Fruit fly (Drosophila melanogaster) whole organism: ENCODE measurements around the gene CG33296.

Source experiments
- CG8478 ChIP-seq: fragments of >200 bp; optimal IDR thresholded peaks from 2 replicates; lab custom pipeline; 2018; ENCODE audit warnings: inconsistent platforms
- Dll ChIP-seq: fragments of >200 bp; optimal IDR thresholded peaks from 2 replicates; lab custom pipeline; 2017
- EcR ChIP-seq, 2 experiments: fragments of >200 bp; optimal IDR thresholded peaks; 2 replicates each; lab custom pipeline; 2017; ENCODE audit warnings: missing biosample characterization in 2 of 2, missing genetic modification characterization in 2 of 2, missing genetic modification reagents in 2 of 2
- pan ChIP-seq: fragments of >200 bp; optimal IDR thresholded peaks from 2 replicates; lab custom pipeline; 2017
- usp ChIP-seq: fragments of >200 bp; optimal IDR thresholded peaks from 2 replicates; lab custom pipeline; 2017; ENCODE audit warnings: missing biosample characterization, missing genetic modification characterization, mixed read lengths

DNA sequence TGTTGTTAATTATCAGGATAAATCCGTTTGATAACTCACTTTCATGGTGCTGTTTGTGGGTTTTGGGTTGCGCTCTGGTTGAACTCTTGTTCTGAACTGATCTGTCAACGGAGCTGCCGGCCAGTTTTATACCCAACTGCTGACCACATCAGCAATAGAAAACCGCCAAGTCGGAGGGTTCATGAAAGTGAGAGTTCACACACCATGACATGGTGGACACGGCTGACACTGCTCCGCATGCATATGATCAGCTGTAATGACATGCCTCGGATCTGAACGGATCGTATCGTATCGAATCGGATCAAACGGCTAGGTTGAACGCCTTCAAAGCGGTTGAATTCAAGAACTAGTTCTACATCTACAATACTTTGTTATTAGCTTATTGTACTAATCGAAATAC is 25.0 kb upstream of the CG33296 start, which contains the start of gene Acp1:
- TF ChIP-seq usp (GFP tag; lab: Kevin White, UChicago) = no peak
- TF ChIP-seq pan (lab: Kevin White, UChicago) = no peak
- no peak for TF ChIP-seq Dll (lab: Kevin White, UChicago)
- TF ChIP-seq CG8478 (lab: Kevin White, UChicago) = no peak
- TF ChIP-seq EcR (GFP tag; optimal IDR thresholded peaks at IDR 0.05; lab: Kevin White, UChicago) = no peak
